Worm (Caenorhabditis elegans): ENCODE data around the gene C52E4.7.

- TF ChIP-seq flt-1 (GFP tag; IDR thresholded peaks at IDR 0.05) (peak; percentile 98), klf-2 (GFP tag; conservative IDR thresholded peaks at IDR 0.05) (peak; percentile 97), ztf-29 (GFP tag; IDR thresholded peaks at IDR 0.05) (peak; percentile 97), cog-1 (tag; optimal IDR thresholded peaks at IDR 0.05) (peak; percentile 85), ref-1 (GFP tag; conservative IDR thresholded peaks at IDR 0.05) (peak; percentile 97), ztf-23 (GFP tag; IDR thresholded peaks at IDR 0.05) (peak; percentile 97)
These were observed 7.8 kb downstream of the C52E4.7 start, which contains the start of gene gcy-33 for ce11 chrV:12001747-12002456.
